Worm (Caenorhabditis elegans): ENCODE results near the gene snb-2.

snb-2 gene

DNA sequence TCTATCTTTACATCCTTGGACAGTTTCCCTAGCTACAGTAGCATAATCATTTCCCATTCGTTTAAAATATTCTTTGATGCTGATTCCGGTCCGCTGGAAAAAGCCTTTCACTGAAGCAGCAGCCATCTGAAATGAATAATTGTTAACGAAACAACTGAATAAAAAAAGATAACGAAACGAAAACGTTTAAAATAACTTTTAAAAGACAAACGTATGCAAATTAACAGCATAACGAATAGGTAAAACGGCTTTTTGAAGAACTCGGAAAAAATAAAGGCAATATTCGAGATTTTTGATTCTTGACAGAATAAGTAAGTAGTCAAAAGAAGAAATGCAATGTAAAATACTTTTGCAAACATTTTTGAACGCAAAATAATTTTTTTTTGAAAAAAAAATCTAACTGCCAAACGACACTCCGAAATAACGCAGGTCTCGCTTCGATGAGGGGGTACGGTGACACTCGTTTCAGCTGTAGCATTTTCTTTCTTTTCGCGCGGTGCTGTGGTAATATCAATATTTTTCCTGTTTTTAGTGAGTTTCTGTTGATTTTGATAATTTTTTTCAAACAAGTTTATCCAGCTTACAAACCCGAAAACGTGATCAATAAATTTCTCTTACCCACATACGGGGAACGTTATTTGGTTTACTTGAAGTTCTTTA is 27.7 kb downstream of the snb-2 start, which contains the start of the genes R04F11.5 and R04F11.2 (continued):
- TF ChIP-seq lsl-1 (GFP tag; optimal IDR thresholded peaks at IDR 0.05) (peak; percentile 95), T07F8.4 (tag; optimal IDR thresholded peaks at IDR 0.05) (no peak), F23B12.7 (tag; optimal IDR thresholded peaks at IDR 0.05; ENCODE audit: insufficient read depth) (peak; percentile 66), cebp-2 (GFP tag; IDR thresholded peaks at IDR 0.05) (no peak), B0019.2 (GFP tag; conservative IDR thresholded peaks at IDR 0.05) (no peak), ztf-6 (GFP tag; IDR thresholded peaks at IDR 0.05) (no peak), attf-3 (GFP tag; conservative IDR thresholded peaks at IDR 0.05) (peak; percentile 99), madf-8 (GFP tag; conservative IDR thresholded peaks at IDR 0.05) (peak; percentile 67), F49E8.2 (tag; optimal IDR thresholded peaks at IDR 0.05; ENCODE audit: insufficient read depth) (peak; percentile 64), mcd-1 (GFP tag; IDR thresholded peaks at IDR 0.05) (peak; percentile 64), lin-35 (GFP tag; optimal IDR thresholded peaks at IDR 0.05) (peak; percentile 10 to 81 (median 15)), athp-1 (tag; optimal IDR thresholded peaks at IDR 0.05) (no peak), hmg-20 (GFP tag; IDR thresholded peaks at IDR 0.05) (no peak), tbp1 (GFP tag; optimal IDR thresholded peaks at IDR 0.05) (peak; percentile 60), madf-6 (GFP tag; IDR thresholded peaks at IDR 0.05) (peak; percentile 88), snpc-3.4 (tag; optimal IDR thresholded peaks at IDR 0.05) (peak; percentile 67), tlf-1 (GFP tag; optimal IDR thresholded peaks at IDR 0.05) (peak; percentile 40), lsy-27 (tag; optimal IDR thresholded peaks at IDR 0.05; ENCODE audit: borderline replicate concordance, insufficient read depth) (peak; percentile 32), ceh-27 (GFP tag; optimal IDR thresholded peaks at IDR 0.05) (peak; percentile 39), egl-18 (GFP tag; IDR thresholded peaks at IDR 0.05) (no peak), snpc-1.3 (tag; optimal IDR thresholded peaks at IDR 0.05; ENCODE audit: insufficient read depth) (peak; percentile 83), gei-17 (GFP tag; optimal IDR thresholded peaks at IDR 0.05) (no peak), nfyb-1 (GFP tag; IDR thresholded peaks at IDR 0.05) (peak; percentile 36; the same call in 1 of the 2 replicates), xnd-1 (tag; optimal IDR thresholded peaks at IDR 0.05) (peak; percentile 40), madf-3 (GFP tag; IDR thresholded peaks at IDR 0.05) (0 out of 2 replicates have a peak, but pooled peaks have one; percentile 60)

DNA sequence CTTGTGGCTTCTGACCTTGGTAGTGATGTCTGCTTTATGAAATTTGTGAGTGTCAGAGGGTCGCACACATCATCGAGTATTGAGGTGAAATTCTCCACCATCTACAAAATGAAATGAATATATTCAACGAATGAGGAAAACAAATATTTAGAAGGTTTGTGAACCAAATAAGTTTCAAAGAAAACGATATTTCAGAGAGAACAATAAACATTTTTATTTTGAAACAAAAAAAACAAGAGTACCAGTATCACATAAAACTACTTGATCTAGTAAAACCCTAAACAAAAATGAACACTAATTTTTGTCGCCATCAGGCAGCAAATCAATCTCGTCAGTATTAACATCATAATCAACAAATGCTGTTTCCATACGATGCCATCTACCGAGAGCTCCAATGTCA is 28.6 kb downstream of the snb-2 start, which contains the start of gene R04F11.3:
Gene R04F11.3, minus strand, starts transcription at position 101 of the 400 bp plus-strand sequence.
- no peak for TF ChIP-seq zfh-2 (GFP tag; conservative IDR thresholded peaks at IDR 0.05)
- no peak for TF ChIP-seq mcd-1 (GFP tag; IDR thresholded peaks at IDR 0.05)
- TF ChIP-seq tbx-9 (tag; optimal IDR thresholded peaks at IDR 0.05; ENCODE audit: borderline replicate concordance), result no peak
- no peak for TF ChIP-seq madf-8 (GFP tag; conservative IDR thresholded peaks at IDR 0.05)

DNA sequence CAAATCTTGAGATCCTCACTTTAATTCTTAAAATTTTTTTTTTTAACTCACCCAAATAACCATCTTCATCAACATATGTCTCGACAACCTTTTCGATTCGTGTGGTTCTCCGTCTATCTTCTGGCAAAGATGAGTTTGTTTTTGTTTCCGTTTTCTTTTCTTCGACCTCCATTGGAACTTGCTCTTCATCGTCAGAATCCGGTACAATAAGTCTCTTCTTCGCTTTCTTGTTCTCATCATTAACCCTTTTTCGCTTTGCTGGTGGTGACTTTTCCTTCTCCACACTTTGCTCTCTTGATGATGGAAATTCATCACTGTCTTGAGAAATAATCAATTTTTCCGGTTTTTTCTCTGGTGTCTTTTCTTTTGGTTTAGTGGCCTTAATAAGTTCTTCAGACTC is 29.6 kb downstream of the snb-2 start:
- TF ChIP-seq atf-7 (tag; optimal IDR thresholded peaks at IDR 0.05) (no peak), ets-4 (GFP tag; optimal IDR thresholded peaks at IDR 0.05) (no peak), zfh-2 (GFP tag; conservative IDR thresholded peaks at IDR 0.05) (no peak), nhr-179 (tag; optimal IDR thresholded peaks at IDR 0.05) (no peak), hmg-1.2 (GFP tag; IDR thresholded peaks at IDR 0.05) (no peak), cebp-1 (GFP tag; IDR thresholded peaks at IDR 0.05) (no peak), cebp-1 (tag; optimal IDR thresholded peaks at IDR 0.05) (no peak), sptf-2 (GFP tag; optimal IDR thresholded peaks at IDR 0.05) (no peak), akir-1 (GFP tag; optimal IDR thresholded peaks at IDR 0.05) (no peak), nfyb-1 (GFP tag; IDR thresholded peaks at IDR 0.05) (no peak), bed-1 (GFP tag; IDR thresholded peaks at IDR 0.05) (no peak), F10E7.11 (tag; optimal IDR thresholded peaks at IDR 0.05) (no peak), B0261.1 (tag; optimal IDR thresholded peaks at IDR 0.05) (no peak), gei-17 (GFP tag; optimal IDR thresholded peaks at IDR 0.05) (no peak), F37B4.10 (GFP tag; IDR thresholded peaks at IDR 0.05) (no peak), pha-4 (tag; optimal IDR thresholded peaks at IDR 0.05) (no peak), ZK185.1 (tag; optimal IDR thresholded peaks at IDR 0.05; ENCODE audit: poor library complexity, severe bottlenecking) (no peak)

Data from whole organism, young adult.